Worm (Caenorhabditis elegans): ENCODE measurements around the gene Y54F10BM.13.

DNA sequence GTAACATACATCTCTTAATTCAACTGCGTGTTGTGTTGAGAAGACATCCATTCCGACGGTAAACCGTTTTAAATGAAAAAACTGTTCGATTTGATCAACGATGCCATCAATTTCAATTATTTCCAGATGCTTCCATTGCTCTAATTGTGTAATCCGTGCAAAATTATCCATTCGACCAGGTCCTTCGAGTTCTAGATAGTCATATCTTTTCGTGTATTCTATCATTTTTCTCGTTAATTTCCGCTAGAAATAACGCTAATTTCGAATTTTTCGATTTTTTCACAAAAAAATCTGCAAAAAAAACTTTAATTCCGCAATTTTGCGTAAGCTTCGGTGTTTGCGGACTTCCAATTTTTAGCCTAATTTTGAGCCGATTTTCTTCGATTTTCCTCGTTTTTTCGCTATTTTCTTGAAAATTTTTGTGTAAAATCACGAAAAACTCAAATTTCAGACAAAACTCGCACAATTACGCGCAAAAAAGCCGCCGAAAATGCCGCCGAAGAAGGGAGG, 16.8 kb downstream of the Y54F10BM.13 start, which contains the start of the genes fbxa-66 and iffb-1:
- TF ChIP-seq dve-1 (tag; optimal IDR thresholded peaks at IDR 0.05) (no peak), ref-2 (tag; optimal IDR thresholded peaks at IDR 0.05) (no peak), mec-3 (tag; optimal IDR thresholded peaks at IDR 0.05; ENCODE audit: borderline replicate concordance) (no peak), unc-55 (GFP tag; optimal IDR thresholded peaks at IDR 0.05) (no peak), madf-2 (tag; optimal IDR thresholded peaks at IDR 0.05) (no peak), unc-86 (tag; optimal IDR thresholded peaks at IDR 0.05) (no peak), unc-42 (tag; optimal IDR thresholded peaks at IDR 0.05) (no peak), tbx-2 (tag; optimal IDR thresholded peaks at IDR 0.05) (no peak), ceh-22 (tag; optimal IDR thresholded peaks at IDR 0.05) (no peak), dmd-4 (tag; optimal IDR thresholded peaks at IDR 0.05; ENCODE audit: borderline replicate concordance) (no peak), ama-1 (optimal IDR thresholded peaks at IDR 0.05) (no peak), ets-4 (tag; optimal IDR thresholded peaks at IDR 0.05) (no peak)
